Fruit fly (Drosophila melanogaster) whole organism, embryonic: Measurements from ENCODE around the gene CG11980.

ENCODE experiments used
- Blimp-1 ChIP-seq: fragments of 200-800 bp; sonication (Bioruptor generic); optimal IDR thresholded peaks from 3 replicates; lab custom pipeline; 2018; ENCODE audit warnings: missing biosample characterization, missing genetic modification characterization, mild to moderate bottlenecking, moderate library complexity, missing genetic modification reagents
- CG10267 ChIP-seq: fragments of 200-800 bp; sonication (Bioruptor generic); optimal IDR thresholded peaks from 2 replicates; lab custom pipeline; 2018; ENCODE audit warnings: missing biosample characterization, mild to moderate bottlenecking, missing genetic modification characterization, moderate library complexity
- CG11456 ChIP-seq: fragments of 200-800 bp; sonication (Bioruptor generic); IDR thresholded peaks from 3 replicates; pipeline ENCODE4 v1.3.6; 2022; ENCODE audit warnings: missing biosample characterization, missing genetic modification characterization
- CG13123 ChIP-seq: fragments of 200-800 bp; sonication (Bioruptor generic); optimal IDR thresholded peaks from 2 replicates; lab custom pipeline; 2016; ENCODE audit warnings: missing biosample characterization, missing genetic modification characterization
- CG13287 ChIP-seq: fragments of 200-800 bp; sonication (Bioruptor generic); IDR thresholded peaks from 2 replicates; pipeline ENCODE4 v1.3.6; 2022; ENCODE audit warnings: missing biosample characterization, missing genetic modification characterization; ENCODE audit not compliant: partially characterized antibody
- CG13775 ChIP-seq: fragments of 200-800 bp; sonication (Bioruptor generic); optimal IDR thresholded peaks from 3 replicates; lab custom pipeline; 2017; ENCODE audit warnings: missing biosample characterization, mild to moderate bottlenecking, missing genetic modification characterization
- CG14050 ChIP-seq: fragments of 200-800 bp; sonication (Bioruptor generic); IDR thresholded peaks from 3 replicates; pipeline ENCODE4 v1.3.6; 2022; ENCODE audit warnings: missing biosample characterization, missing genetic modification characterization
- CG17359 ChIP-seq: fragments of 200-800 bp; sonication (Bioruptor generic); optimal IDR thresholded peaks from 3 replicates; lab custom pipeline; 2018; ENCODE audit warnings: missing biosample characterization, mild to moderate bottlenecking, missing genetic modification characterization, moderate library complexity
- CG17612 ChIP-seq: fragments of 200-800 bp; sonication (Bioruptor generic); IDR thresholded peaks from 2 replicates; pipeline ENCODE4 v1.3.6; 2022; ENCODE audit warnings: missing biosample characterization, missing genetic modification characterization
- CG17829 ChIP-seq: fragments of 200-800 bp; optimal IDR thresholded peaks from 2 replicates; lab custom pipeline; 2019; ENCODE audit warnings: missing biosample characterization, mild to moderate bottlenecking, missing genetic modification characterization, moderate library complexity
- CG4820 ChIP-seq: fragments of 200-800 bp; sonication (Bioruptor generic); optimal IDR thresholded peaks from 3 replicates; lab custom pipeline; 2016; ENCODE audit warnings: missing biosample characterization, missing genetic modification characterization
- CG6254 ChIP-seq: fragments of 200-800 bp; sonication (Bioruptor generic); optimal IDR thresholded peaks from 3 replicates; lab custom pipeline; 2017; ENCODE audit warnings: mild to moderate bottlenecking, missing biosample characterization, missing genetic modification reagents, missing genetic modification characterization
- CG6272 ChIP-seq: fragments of 200-800 bp; sonication (Bioruptor generic); IDR thresholded peaks from 2 replicates; pipeline ENCODE4 v1.3.6; 2022; ENCODE audit warnings: missing biosample characterization, missing genetic modification characterization
- CG7745 ChIP-seq: fragments of 200-800 bp; sonication (Bioruptor generic); optimal IDR thresholded peaks from 2 replicates; lab custom pipeline; 2018; ENCODE audit warnings: missing biosample characterization, mild to moderate bottlenecking, missing genetic modification characterization, moderate library complexity
- CG7928 ChIP-seq: fragments of 200-800 bp; sonication (Bioruptor generic); optimal IDR thresholded peaks from 2 replicates; lab custom pipeline; 2017; ENCODE audit warnings: missing biosample characterization, mild to moderate bottlenecking, missing genetic modification characterization
- CG9609 ChIP-seq: fragments of 200-800 bp; sonication (Bioruptor generic); optimal IDR thresholded peaks from 3 replicates; lab custom pipeline; 2016; ENCODE audit warnings: missing biosample characterization, missing genetic modification characterization
- CG9797 ChIP-seq: fragments of 200-800 bp; sonication (Bioruptor generic); optimal IDR thresholded peaks from 3 replicates; lab custom pipeline; 2018; ENCODE audit warnings: missing biosample characterization, mild to moderate bottlenecking, missing genetic modification characterization
- Camta ChIP-seq: fragments of 200-800 bp; sonication (Bioruptor generic); optimal IDR thresholded peaks from 2 replicates; lab custom pipeline; 2016; ENCODE audit warnings: missing biosample characterization, missing genetic modification characterization
- D19A ChIP-seq: fragments of 200-800 bp; optimal IDR thresholded peaks from 3 replicates; lab custom pipeline; 2019; ENCODE audit warnings: missing biosample characterization, mild to moderate bottlenecking, missing genetic modification characterization, moderate library complexity
- Dbx ChIP-seq: fragments of 200-800 bp; sonication (Bioruptor generic); IDR thresholded peaks from 3 replicates; pipeline ENCODE4 v1.3.6; 2022; ENCODE audit warnings: missing biosample characterization, missing genetic modification characterization
- Dp ChIP-seq: fragments of 200-800 bp; sonication (Bioruptor generic); optimal IDR thresholded peaks from 2 replicates; lab custom pipeline; 2018; ENCODE audit warnings: missing biosample characterization, mild to moderate bottlenecking, missing genetic modification characterization, moderate library complexity
- Drgx ChIP-seq: fragments of 200-800 bp; sonication (Bioruptor generic); IDR thresholded peaks from 2 replicates; pipeline ENCODE4 v1.3.6; 2022; ENCODE audit warnings: missing biosample characterization, missing genetic modification characterization
- Ets65A ChIP-seq: fragments of 200-800 bp; sonication (Bioruptor generic); peaks from one replicate; lab custom pipeline; 2016; ENCODE audit warnings: missing biosample characterization, missing genetic modification characterization
- Hr51 ChIP-seq, 2 experiments: fragments of 200-800 bp; sonication (Bioruptor generic); optimal IDR thresholded peaks; 2 replicates in 1 of 2; 3 replicates in 1 of 2; lab custom pipeline; 2016 to 2018; ENCODE audit warnings: missing biosample characterization in 2 of 2, missing genetic modification characterization in 2 of 2, mild to moderate bottlenecking in 1 of 2, moderate library complexity in 1 of 2
- Ssrp ChIP-seq: fragments of 200-800 bp; sonication (Bioruptor generic); optimal IDR thresholded peaks from 2 replicates; lab custom pipeline; 2018; ENCODE audit warnings: missing biosample characterization, mild to moderate bottlenecking, missing genetic modification characterization, moderate library complexity
- Xrp1 ChIP-seq: fragments of 200-800 bp; sonication (Bioruptor generic); IDR thresholded peaks from 2 replicates; pipeline ENCODE4 v1.3.6; 2022; ENCODE audit warnings: missing biosample characterization, missing genetic modification characterization
- bigmax ChIP-seq: fragments of 200-800 bp; sonication (Bioruptor generic); optimal IDR thresholded peaks from 2 replicates; lab custom pipeline; 2018; ENCODE audit warnings: missing biosample characterization, mild to moderate bottlenecking, missing genetic modification characterization
- bsh ChIP-seq, 2 experiments: fragments of 200-800 bp; sonication (Bioruptor generic); optimal IDR thresholded peaks; 2 replicates each; lab custom pipeline; 2017 to 2018; ENCODE audit warnings: mild to moderate bottlenecking in 2 of 2, missing biosample characterization in 2 of 2, missing genetic modification characterization in 2 of 2, moderate library complexity in 1 of 2
- chinmo ChIP-seq: fragments of 200-800 bp; sonication (Bioruptor generic); IDR thresholded peaks from 4 replicates; pipeline ENCODE4 v1.3.6; 2022; ENCODE audit warnings: missing biosample characterization, missing genetic modification characterization; ENCODE audit not compliant: partially characterized antibody
- dan ChIP-seq: fragments of 200-800 bp; sonication (Bioruptor generic); IDR thresholded peaks from 2 replicates; pipeline ENCODE4 v1.3.6; 2022; ENCODE audit warnings: missing biosample characterization, missing genetic modification characterization
- eyg ChIP-seq: fragments of 200-800 bp; sonication (Bioruptor generic); optimal IDR thresholded peaks from 3 replicates; lab custom pipeline; 2016; ENCODE audit warnings: missing biosample characterization, missing genetic modification characterization
- fd3F ChIP-seq: fragments of 200-800 bp; sonication (Bioruptor generic); optimal IDR thresholded peaks from 2 replicates; lab custom pipeline; 2018; ENCODE audit warnings: missing biosample characterization, mild to moderate bottlenecking, missing genetic modification characterization, moderate library complexity
- fd64A ChIP-seq: fragments of 200-800 bp; sonication (Bioruptor generic); optimal IDR thresholded peaks from 3 replicates; lab custom pipeline; 2018; ENCODE audit warnings: missing biosample characterization, mild to moderate bottlenecking, missing genetic modification characterization
- gem ChIP-seq: fragments of 200-800 bp; sonication (Bioruptor generic); optimal IDR thresholded peaks from 2 replicates; lab custom pipeline; 2019; ENCODE audit warnings: missing biosample characterization, mild to moderate bottlenecking, missing genetic modification characterization, moderate library complexity
- grn ChIP-seq: fragments of 200-800 bp; sonication (Bioruptor generic); optimal IDR thresholded peaks from 3 replicates; lab custom pipeline; 2017; ENCODE audit warnings: missing biosample characterization, missing genetic modification characterization
- jigr1 ChIP-seq: fragments of 200-800 bp; sonication (Bioruptor generic); IDR thresholded peaks from 3 replicates; pipeline ENCODE4 v1.3.6; 2022; ENCODE audit warnings: missing biosample characterization, missing genetic modification characterization
- luna ChIP-seq: fragments of 200-800 bp; sonication (Bioruptor generic); optimal IDR thresholded peaks from 2 replicates; lab custom pipeline; 2016; ENCODE audit warnings: missing biosample characterization, missing genetic modification characterization
- maf-S ChIP-seq: fragments of 200-800 bp; sonication (Bioruptor generic); optimal IDR thresholded peaks from 2 replicates; lab custom pipeline; 2016; ENCODE audit warnings: missing biosample characterization, missing genetic modification characterization
- pnt ChIP-seq: fragments of 200-800 bp; sonication (Bioruptor generic); optimal IDR thresholded peaks from 3 replicates; lab custom pipeline; 2016; ENCODE audit warnings: missing biosample characterization, missing genetic modification characterization
- psq ChIP-seq: fragments of 200-800 bp; sonication (Bioruptor generic); optimal IDR thresholded peaks from 2 replicates; lab custom pipeline; 2017; ENCODE audit warnings: missing biosample characterization, missing genetic modification characterization
- pum ChIP-seq: fragments of 200-800 bp; sonication (Bioruptor generic); optimal IDR thresholded peaks from 2 replicates; lab custom pipeline; 2016; ENCODE audit warnings: missing biosample characterization, missing genetic modification characterization
- scrt ChIP-seq: fragments of 200-800 bp; sonication (Bioruptor generic); optimal IDR thresholded peaks from 2 replicates; lab custom pipeline; 2018; ENCODE audit warnings: missing biosample characterization, mild to moderate bottlenecking, missing genetic modification characterization, moderate library complexity
- sd ChIP-seq: fragments of 200-800 bp; sonication (Bioruptor generic); optimal IDR thresholded peaks from 3 replicates; lab custom pipeline; 2018; ENCODE audit warnings: missing biosample characterization, mild to moderate bottlenecking, missing genetic modification characterization, moderate library complexity
- sens ChIP-seq: fragments of 200-800 bp; sonication (Bioruptor generic); peaks from one replicate; lab custom pipeline; 2016; ENCODE audit warnings: missing biosample characterization, missing genetic modification characterization
- shn ChIP-seq: fragments of 200-800 bp; sonication (Bioruptor generic); optimal IDR thresholded peaks from 3 replicates; lab custom pipeline; 2016; ENCODE audit warnings: missing biosample characterization, missing genetic modification characterization
- slp2 ChIP-seq: fragments of 200-800 bp; sonication (Bioruptor generic); optimal IDR thresholded peaks from 2 replicates; lab custom pipeline; 2016; ENCODE audit warnings: missing biosample characterization, missing genetic modification characterization
- sug ChIP-seq: fragments of 200-800 bp; optimal IDR thresholded peaks from 2 replicates; lab custom pipeline; 2019; ENCODE audit warnings: missing biosample characterization, mild to moderate bottlenecking, missing genetic modification characterization, moderate library complexity
- trh ChIP-seq: fragments of 200-800 bp; sonication (Bioruptor generic); optimal IDR thresholded peaks from 2 replicates; lab custom pipeline; 2016; ENCODE audit warnings: missing biosample characterization, missing genetic modification characterization
- twi ChIP-seq: fragments of 200-800 bp; optimal IDR thresholded peaks from 2 replicates; lab custom pipeline; 2019; ENCODE audit warnings: missing biosample characterization, mild to moderate bottlenecking, missing genetic modification characterization, moderate library complexity
- zf30C ChIP-seq: fragments of 200-800 bp; sonication (Bioruptor generic); optimal IDR thresholded peaks from 3 replicates; lab custom pipeline; 2018; ENCODE audit warnings: missing biosample characterization, mild to moderate bottlenecking, missing genetic modification characterization

CG11980 gene

DNA sequence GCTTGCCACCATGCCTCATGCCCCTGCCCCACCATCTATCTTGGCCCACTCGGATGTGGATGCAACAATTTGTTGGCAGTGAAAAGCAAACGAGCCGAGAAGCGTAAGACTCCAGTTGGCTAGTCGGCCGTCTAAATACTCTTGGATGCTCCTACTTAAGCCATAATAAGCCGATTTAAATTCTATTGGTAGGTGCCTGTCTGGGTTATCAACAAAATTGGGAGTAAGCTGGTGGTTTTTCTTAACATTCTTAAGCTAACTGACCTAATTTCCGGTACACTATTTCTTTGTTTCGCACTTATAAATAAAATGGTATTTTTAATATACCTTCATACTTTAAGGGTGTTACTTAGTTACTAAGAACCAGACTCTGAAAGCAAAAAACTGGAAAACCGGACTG is 46.1 kb upstream of the CG11980 start:
- TF ChIP-seq CG11456 (0 out of 3 replicates have a peak, but pooled peaks have one; percentile 4), CG13287 (GFP tag; lab: Robert Waterston, UW) (no peak), D19A (tag; lab: Kevin White, UChicago) (peak; percentile 70), sens (GFP tag; lab: Kevin White, UChicago) (peak; percentile 1)

dm6 chr3R:8958300-8958699 is 45.5 kb upstream of the CG11980 start:
- no peak for TF ChIP-seq luna (GFP tag; lab: Kevin White, UChicago)
- TF ChIP-seq Ets65A (GFP tag; lab: Kevin White, UChicago): peak; percentile 54
- TF ChIP-seq jigr1 (GFP tag; lab: Robert Waterston, UW): no peak
- no peak for TF ChIP-seq CG13123 (GFP tag; lab: Kevin White, UChicago)
- TF ChIP-seq CG9609 (GFP tag; lab: Kevin White, UChicago): no peak
- TF ChIP-seq maf-S (GFP tag; lab: Kevin White, UChicago): no peak
- peak in 1 of 2 experiments; percentile 53 for TF ChIP-seq bsh (GFP tag; optimal IDR thresholded peaks at IDR 0.05; lab: Kevin White, UChicago)
- TF ChIP-seq CG17359 (tag; lab: Kevin White, UChicago): no peak
- TF ChIP-seq dan (GFP tag; lab: Robert Waterston, UW): no peak
- no peak for TF ChIP-seq CG17612 (GFP tag; lab: Robert Waterston, UW)
- no peak for TF ChIP-seq CG6254 (GFP tag; lab: Kevin White, UChicago)
- TF ChIP-seq CG7928 (GFP tag; lab: Kevin White, UChicago): no peak
- TF ChIP-seq scrt (GFP tag; lab: Kevin White, UChicago): no peak
- TF ChIP-seq fd3F (GFP tag; lab: Kevin White, UChicago): no peak
- no peak for TF ChIP-seq CG14050 (GFP tag; lab: Robert Waterston, UW)
- TF ChIP-seq pnt: no peak
- no peak for TF ChIP-seq CG4820
- TF ChIP-seq Drgx (GFP tag; lab: Robert Waterston, UW): peak; percentile 71
- TF ChIP-seq bigmax (GFP tag; lab: Kevin White, UChicago): no peak
- TF ChIP-seq sd (tag; lab: Kevin White, UChicago): no peak
- TF ChIP-seq CG9797 (GFP tag; lab: Kevin White, UChicago): no peak
- TF ChIP-seq trh (GFP tag; lab: Kevin White, UChicago): no peak
- no peak for TF ChIP-seq CG7745 (tag; lab: Kevin White, UChicago)
- TF ChIP-seq chinmo (GFP tag; lab: Robert Waterston, UW): 0 out of 4 replicates have a peak, but pooled peaks have one; percentile 35
- no peak for TF ChIP-seq CG13775 (GFP tag; lab: Kevin White, UChicago)
- no peak for TF ChIP-seq Dbx (GFP tag; lab: Robert Waterston, UW)
- TF ChIP-seq Dp (GFP tag; lab: Kevin White, UChicago): no peak
- TF ChIP-seq sug: no peak
- TF ChIP-seq pum (GFP tag; lab: Kevin White, UChicago): no peak
- TF ChIP-seq Hr51 (GFP tag; optimal IDR thresholded peaks at IDR 0.05; lab: Kevin White, UChicago): no peak
- TF ChIP-seq CG17829 (tag; lab: Kevin White, UChicago): no peak
- TF ChIP-seq zf30C (GFP tag; lab: Kevin White, UChicago): no peak
- no peak for TF ChIP-seq Blimp-1 (GFP tag; lab: Kevin White, UChicago)
- no peak for TF ChIP-seq CG6272
- no peak for TF ChIP-seq eyg
- TF ChIP-seq slp2 (GFP tag; lab: Kevin White, UChicago): no peak
- no peak for TF ChIP-seq fd64A
- TF ChIP-seq twi (tag; lab: Kevin White, UChicago): no peak
- no peak for TF ChIP-seq CG10267
- no peak for TF ChIP-seq grn (GFP tag; lab: Kevin White, UChicago)
- no peak for TF ChIP-seq shn (GFP tag; lab: Kevin White, UChicago)
- no peak for TF ChIP-seq Camta (GFP tag; lab: Kevin White, UChicago)
- 0 out of 2 replicates have a peak, but pooled peaks have one; percentile 8 for TF ChIP-seq Xrp1 (GFP tag; lab: Robert Waterston, UW)
- TF ChIP-seq psq (GFP tag; lab: Kevin White, UChicago): no peak
- TF ChIP-seq Ssrp (tag; lab: Kevin White, UChicago): no peak
- peak; percentile 8 for TF ChIP-seq gem (tag; lab: Kevin White, UChicago)
